Fruit fly (Drosophila melanogaster) whole organism, pupa: ENCODE results near the gene QIL1.

Source experiments
- CG10348 ChIP-seq: fragments of 200-800 bp; sonication (Bioruptor generic); IDR thresholded peaks from 2 replicates; pipeline ENCODE4 v1.3.6; 2022; ENCODE audit warnings: missing biosample characterization, missing genetic modification characterization
- CG12605 ChIP-seq: fragments of 200-800 bp; sonication (Bioruptor generic); IDR thresholded peaks from 2 replicates; pipeline ENCODE4 v1.3.6; 2022; ENCODE audit warnings: missing biosample characterization, missing genetic modification characterization
- CG13204 ChIP-seq: fragments of 200-800 bp; sonication (Bioruptor generic); optimal IDR thresholded peaks from 2 replicates; lab custom pipeline; 2018; ENCODE audit warnings: missing biosample characterization, mild to moderate bottlenecking, missing genetic modification characterization, moderate library complexity
- CG14655 ChIP-seq: fragments of 200-800 bp; sonication (Bioruptor generic); optimal IDR thresholded peaks from 3 replicates; lab custom pipeline; 2017; ENCODE audit warnings: mild to moderate bottlenecking, missing biosample characterization, missing genetic modification reagents, missing genetic modification characterization
- CG15710 ChIP-seq: fragments of 200-800 bp; sonication (Bioruptor generic); optimal IDR thresholded peaks from 2 replicates; lab custom pipeline; 2018; ENCODE audit warnings: missing biosample characterization, mild to moderate bottlenecking, missing genetic modification characterization, moderate library complexity
- CG17806 ChIP-seq: fragments of 200-800 bp; sonication (Bioruptor generic); optimal IDR thresholded peaks from 2 replicates; lab custom pipeline; 2018; ENCODE audit warnings: missing biosample characterization, mild to moderate bottlenecking, missing genetic modification characterization, moderate library complexity
- CG32121 ChIP-seq: fragments of 200-800 bp; sonication (Bioruptor generic); IDR thresholded peaks from 2 replicates; pipeline ENCODE4 v1.3.6; 2022; ENCODE audit warnings: missing biosample characterization, missing genetic modification characterization
- CG34367 ChIP-seq: fragments of 200-800 bp; sonication (Bioruptor generic); optimal IDR thresholded peaks from 2 replicates; lab custom pipeline; 2018; ENCODE audit warnings: missing biosample characterization, mild to moderate bottlenecking, missing genetic modification characterization
- CG4496 ChIP-seq: fragments of 200-800 bp; sonication (Bioruptor generic); IDR thresholded peaks from 3 replicates; pipeline ENCODE4 v1.3.6; 2022; ENCODE audit warnings: missing biosample characterization, missing genetic modification characterization
- CG8159 ChIP-seq: fragments of 200-800 bp; sonication (Bioruptor generic); optimal IDR thresholded peaks from 3 replicates; lab custom pipeline; 2018; ENCODE audit warnings: missing biosample characterization, mild to moderate bottlenecking, missing genetic modification characterization, moderate library complexity
- CG8301 ChIP-seq: fragments of 200-800 bp; sonication (Bioruptor generic); optimal IDR thresholded peaks from 2 replicates; lab custom pipeline; 2018; ENCODE audit warnings: missing biosample characterization, mild to moderate bottlenecking, missing genetic modification characterization
- CG9948 ChIP-seq: fragments of 200-800 bp; sonication (Bioruptor generic); optimal IDR thresholded peaks from 2 replicates; lab custom pipeline; 2018; ENCODE audit warnings: missing biosample characterization, mild to moderate bottlenecking, missing genetic modification characterization, moderate library complexity
- D1 ChIP-seq: fragments of 200-800 bp; sonication (Bioruptor generic); optimal IDR thresholded peaks from 2 replicates; lab custom pipeline; 2018; ENCODE audit warnings: missing biosample characterization, mild to moderate bottlenecking, missing genetic modification characterization, moderate library complexity
- EcR ChIP-seq: fragments of 200-800 bp; sonication (Bioruptor generic); optimal IDR thresholded peaks from 3 replicates; lab custom pipeline; 2019; ENCODE audit warnings: missing biosample characterization, missing genetic modification characterization, mild to moderate bottlenecking, moderate library complexity, missing genetic modification reagents
- Ets98B ChIP-seq: fragments of 200-800 bp; sonication (Bioruptor generic); IDR thresholded peaks from 2 replicates; pipeline ENCODE4 v1.3.6; 2022; ENCODE audit warnings: missing biosample characterization, missing genetic modification characterization
- Pif1A ChIP-seq: fragments of 200-800 bp; sonication (Bioruptor generic); optimal IDR thresholded peaks from 3 replicates; lab custom pipeline; 2016; ENCODE audit warnings: missing biosample characterization, missing genetic modification characterization
- Pif1B ChIP-seq: fragments of 200-800 bp; sonication (Bioruptor generic); optimal IDR thresholded peaks from 3 replicates; lab custom pipeline; 2016; ENCODE audit warnings: missing biosample characterization, missing genetic modification characterization
- Snoo ChIP-seq: fragments of 200-800 bp; sonication (Bioruptor generic); optimal IDR thresholded peaks from 3 replicates; lab custom pipeline; 2017; ENCODE audit warnings: missing biosample characterization, mild to moderate bottlenecking, missing genetic modification characterization, inconsistent platforms
- fd96Ca ChIP-seq: fragments of 200-800 bp; sonication (Bioruptor generic); IDR thresholded peaks from 3 replicates; pipeline ENCODE4 v1.3.6; 2022; ENCODE audit warnings: missing biosample characterization, missing genetic modification characterization
- gl ChIP-seq: fragments of 200-800 bp; sonication (Bioruptor generic); optimal IDR thresholded peaks from 2 replicates; lab custom pipeline; 2018; ENCODE audit warnings: missing biosample characterization, mild to moderate bottlenecking, missing genetic modification characterization
- rn ChIP-seq: fragments of 200-800 bp; sonication (Bioruptor generic); IDR thresholded peaks from 2 replicates; pipeline ENCODE4 v1.3.6; 2022; ENCODE audit warnings: missing biosample characterization, missing genetic modification characterization

The QIL1 gene

dm6 chr3L:17496871-17497492, 31.2 kb downstream of the QIL1 start:
- peak; percentile 86 for TF ChIP-seq Pif1A (GFP tag; lab: Kevin White, UChicago)
- TF ChIP-seq Snoo (tag; lab: Kevin White, UChicago), result peak; percentile 45
- TF ChIP-seq CG8159, result peak; percentile 90
- peak; percentile 85 for TF ChIP-seq CG15710 (tag; lab: Kevin White, UChicago)
- 0 out of 2 replicates have a peak, but pooled peaks have one; percentile 51 for TF ChIP-seq CG12605 (GFP tag; lab: Robert Waterston, UW)
- TF ChIP-seq rn (GFP tag; lab: Robert Waterston, UW), result peak; percentile 58
- peak; percentile 73 for TF ChIP-seq D1 (tag; lab: Kevin White, UChicago)
- peak; percentile 65 for TF ChIP-seq CG8301 (tag; lab: Kevin White, UChicago)
- peak; percentile 87 for TF ChIP-seq CG4496 (GFP tag; lab: Robert Waterston, UW)
- peak; percentile 88 for TF ChIP-seq CG9948 (tag; lab: Kevin White, UChicago)
- TF ChIP-seq CG17806 (tag; lab: Kevin White, UChicago), result peak; percentile 89
- peak; percentile 73 for TF ChIP-seq CG32121
- peak; percentile 81 for TF ChIP-seq CG34367 (tag; lab: Kevin White, UChicago)
- TF ChIP-seq gl (tag; lab: Kevin White, UChicago), result peak; percentile 48
- no peak; the same call in 1 of the 3 replicates for TF ChIP-seq fd96Ca (GFP tag; lab: Robert Waterston, UW)
- peak; percentile 40 for TF ChIP-seq CG13204 (GFP tag; lab: Kevin White, UChicago)
- no peak for TF ChIP-seq CG10348 (GFP tag; lab: Robert Waterston, UW)
- peak; percentile 84 for TF ChIP-seq EcR (GFP tag; lab: Kevin White, UChicago)
- peak; percentile 83 for TF ChIP-seq CG14655 (GFP tag; lab: Kevin White, UChicago)
- peak; percentile 81 for TF ChIP-seq Pif1B (GFP tag; lab: Kevin White, UChicago)
- TF ChIP-seq Ets98B (GFP tag; lab: Robert Waterston, UW), result peak; percentile 56

DNA sequence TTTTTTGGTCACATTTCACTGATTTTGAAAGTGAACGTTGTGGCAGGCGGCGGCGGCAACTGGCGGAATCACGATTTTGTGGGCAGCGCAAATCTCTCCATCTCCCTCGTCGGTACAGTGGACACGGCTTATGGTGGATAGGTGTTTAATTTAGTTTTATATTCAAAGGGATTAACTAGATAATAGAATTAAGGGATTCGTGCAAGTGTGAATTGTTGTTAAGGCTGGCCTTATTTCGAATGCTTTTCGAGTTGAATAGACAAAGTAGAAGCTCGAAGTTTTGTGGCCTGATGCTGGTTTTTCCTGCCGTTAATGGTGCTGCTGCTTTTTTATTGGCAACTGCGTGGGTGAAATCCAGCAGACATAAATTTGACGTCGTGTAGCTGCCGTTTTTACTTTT, 32.2 kb downstream of the QIL1 start:
- TF ChIP-seq EcR (GFP tag; lab: Kevin White, UChicago) (no peak), CG9948 (tag; lab: Kevin White, UChicago) (no peak), CG32121 (peak; percentile 64; the same call in 1 of the 2 replicates), CG10348 (GFP tag; lab: Robert Waterston, UW) (no peak), CG13204 (GFP tag; lab: Kevin White, UChicago) (no peak), Ets98B (GFP tag; lab: Robert Waterston, UW) (peak; percentile 45), CG8159 (no peak), CG34367 (tag; lab: Kevin White, UChicago) (no peak), Pif1B (GFP tag; lab: Kevin White, UChicago) (no peak), CG8301 (tag; lab: Kevin White, UChicago) (no peak), CG17806 (tag; lab: Kevin White, UChicago) (no peak), fd96Ca (GFP tag; lab: Robert Waterston, UW) (peak; percentile 74), rn (GFP tag; lab: Robert Waterston, UW) (0 out of 2 replicates have a peak, but pooled peaks have one; percentile 5), CG15710 (tag; lab: Kevin White, UChicago) (no peak), gl (tag; lab: Kevin White, UChicago) (no peak), CG14655 (GFP tag; lab: Kevin White, UChicago) (peak; percentile 12), Pif1A (GFP tag; lab: Kevin White, UChicago) (peak; percentile 24), Snoo (tag; lab: Kevin White, UChicago) (no peak), CG12605 (GFP tag; lab: Robert Waterston, UW) (no peak), D1 (tag; lab: Kevin White, UChicago) (no peak), CG4496 (GFP tag; lab: Robert Waterston, UW) (peak; percentile 50; the same call in 2 of the 3 replicates)

DNA sequence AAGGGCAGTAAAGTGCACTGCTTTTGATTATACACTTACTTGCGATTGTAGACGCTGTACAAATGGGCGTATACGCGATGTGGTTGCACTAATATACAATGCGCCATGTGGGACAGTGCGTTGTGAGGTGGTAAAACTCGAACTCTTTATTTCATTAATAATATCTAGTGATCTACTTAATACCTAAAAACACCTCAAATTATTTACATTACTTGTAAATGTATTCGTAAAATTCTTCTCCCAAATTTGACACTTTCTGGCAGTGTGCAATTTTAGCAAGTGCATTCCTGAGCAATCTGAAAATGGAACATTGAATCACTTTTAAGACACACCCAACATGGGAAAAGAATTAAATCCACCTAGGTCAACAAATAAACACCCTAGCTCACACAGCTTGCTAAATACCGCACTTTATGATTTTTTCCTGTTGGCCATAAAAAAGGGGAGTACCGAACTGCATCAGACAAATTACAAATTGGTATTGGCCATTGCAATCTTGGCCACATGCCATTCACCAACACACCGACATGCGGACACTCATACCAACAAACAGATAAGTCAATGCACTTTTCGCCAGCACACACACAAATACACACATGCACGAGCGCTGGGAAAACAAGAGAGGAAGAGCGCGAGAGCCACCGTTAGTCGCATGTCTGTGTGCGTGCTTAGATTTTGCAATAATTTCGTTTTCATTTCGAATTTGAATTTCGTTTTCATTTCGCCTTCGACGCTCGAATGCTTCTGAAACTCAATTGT, 33.4 kb downstream of the QIL1 start:
- TF ChIP-seq CG12605 (GFP tag; lab: Robert Waterston, UW) (peak; percentile 23; the same call in 1 of the 2 replicates), CG14655 (GFP tag; lab: Kevin White, UChicago) (peak; percentile 40), CG34367 (tag; lab: Kevin White, UChicago) (no peak), gl (tag; lab: Kevin White, UChicago) (no peak), D1 (tag; lab: Kevin White, UChicago) (no peak), CG15710 (tag; lab: Kevin White, UChicago) (no peak), CG32121 (peak; percentile 47; the same call in 1 of the 2 replicates), Pif1B (GFP tag; lab: Kevin White, UChicago) (no peak), Ets98B (GFP tag; lab: Robert Waterston, UW) (peak; percentile 49; the same call in 1 of the 2 replicates), CG4496 (GFP tag; lab: Robert Waterston, UW) (no peak; the same call in 2 of the 3 replicates), Snoo (tag; lab: Kevin White, UChicago) (no peak), EcR (GFP tag; lab: Kevin White, UChicago) (peak; percentile 90), rn (GFP tag; lab: Robert Waterston, UW) (no peak)
- TF ChIP-seq, all 21 proteins: peak for 5

- TF ChIP-seq CG12605 (GFP tag; lab: Robert Waterston, UW), result no peak; the same call in none of the 2 replicates
- no peak for TF ChIP-seq D1 (tag; lab: Kevin White, UChicago)
- TF ChIP-seq CG9948 (tag; lab: Kevin White, UChicago), result no peak
- TF ChIP-seq rn (GFP tag; lab: Robert Waterston, UW), result no peak
- TF ChIP-seq EcR (GFP tag; lab: Kevin White, UChicago), result peak; percentile 98
- no peak for TF ChIP-seq CG8159
- peak; percentile 5 for TF ChIP-seq gl (tag; lab: Kevin White, UChicago)
- no peak for TF ChIP-seq CG34367 (tag; lab: Kevin White, UChicago)
- peak; percentile 44; the same call in 2 of the 3 replicates for TF ChIP-seq CG4496 (GFP tag; lab: Robert Waterston, UW)
- TF ChIP-seq CG8301 (tag; lab: Kevin White, UChicago), result peak; percentile 22
- TF ChIP-seq fd96Ca (GFP tag; lab: Robert Waterston, UW), result peak; percentile 61; the same call in 1 of the 3 replicates
- peak; percentile 54; the same call in 1 of the 2 replicates for TF ChIP-seq Ets98B (GFP tag; lab: Robert Waterston, UW)
- TF ChIP-seq Snoo (tag; lab: Kevin White, UChicago), result no peak
- peak; percentile 38 for TF ChIP-seq CG14655 (GFP tag; lab: Kevin White, UChicago)
- TF ChIP-seq Pif1B (GFP tag; lab: Kevin White, UChicago), result peak; percentile 19
- TF ChIP-seq CG17806 (tag; lab: Kevin White, UChicago), result peak; percentile 12
- no peak for TF ChIP-seq CG10348 (GFP tag; lab: Robert Waterston, UW)
- TF ChIP-seq Pif1A (GFP tag; lab: Kevin White, UChicago), result peak; percentile 20
- peak; percentile 42; the same call in 1 of the 2 replicates for TF ChIP-seq CG32121
- peak; percentile 82 for TF ChIP-seq CG13204 (GFP tag; lab: Kevin White, UChicago)
- peak; percentile 24 for TF ChIP-seq CG15710 (tag; lab: Kevin White, UChicago)
Observed at dm6 chr3L:17500315-17500985, 34.7 kb downstream of the QIL1 start.
